Worm (Caenorhabditis elegans): ENCODE results near the gene F11G11.13.

Gene F11G11.13

DNA sequence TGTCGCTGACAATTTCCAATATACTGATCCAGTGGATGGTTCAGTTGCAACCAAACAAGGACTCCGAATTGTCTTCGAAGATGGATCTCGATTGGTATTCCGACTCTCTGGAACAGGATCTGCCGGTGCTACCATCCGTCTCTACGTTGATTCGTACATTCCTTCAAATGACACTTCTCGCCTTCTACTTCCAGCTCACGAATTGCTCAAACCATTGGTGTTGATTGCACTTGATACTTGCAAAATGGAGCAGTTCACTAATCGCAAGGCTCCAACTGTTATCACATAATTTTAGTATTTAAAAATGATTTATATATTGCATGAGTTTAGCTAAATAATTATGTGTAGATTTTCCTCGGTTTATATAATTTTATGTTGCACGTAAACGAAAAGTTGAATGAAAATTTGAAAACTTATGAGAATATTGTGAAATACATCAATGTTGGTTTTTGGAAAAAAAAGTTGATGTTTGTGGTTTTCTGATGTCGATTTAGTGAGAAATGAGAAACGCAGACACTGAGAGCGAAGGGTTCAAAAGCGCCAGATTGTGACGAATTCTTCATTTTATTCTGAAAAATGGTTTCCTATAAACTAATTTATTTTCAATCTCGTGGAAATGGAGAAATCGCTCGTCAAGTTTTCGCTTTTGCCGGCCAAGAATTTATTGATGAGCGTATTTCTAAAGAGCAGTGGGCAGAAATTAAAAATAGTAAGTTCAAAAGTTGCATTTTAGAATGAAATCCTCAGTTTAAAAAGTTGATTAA lies 15.2 kb upstream of the F11G11.13 start, which contains the start of gene gst-9:
TSS of gene gst-9 (plus strand) at position 574 of the 764 bp plus-strand sequence.
- TF ChIP-seq unc-62 (GFP tag; optimal IDR thresholded peaks at IDR 0.05), result no peak

- no peak for TF ChIP-seq unc-62 (GFP tag; optimal IDR thresholded peaks at IDR 0.05)
These were observed 12.8 kb upstream of the F11G11.13 start, which contains the start of gene pgm-1 for ce11 chrII:4888527-4889487. Gene pgm-1 (plus strand): TSS chrII:4889437.

DNA sequence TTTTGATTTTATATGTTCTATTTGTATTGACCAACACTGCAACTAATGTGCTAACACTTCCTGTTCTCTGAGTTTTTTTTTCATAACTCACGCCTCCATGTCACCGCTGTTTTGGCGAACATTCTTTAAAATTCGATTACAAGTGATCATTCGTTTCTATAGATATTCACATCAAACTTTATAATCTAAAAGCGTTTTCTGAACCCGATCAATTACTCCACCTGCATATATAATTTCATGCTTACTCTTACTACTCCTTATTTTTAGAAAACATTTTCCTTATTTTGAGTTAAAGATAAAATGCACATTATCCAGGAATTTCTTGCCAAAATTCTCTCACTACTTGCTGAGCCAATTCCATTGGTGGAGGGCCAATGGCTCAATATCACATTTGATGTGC lies 10.0 kb upstream of the F11G11.13 start, which contains the start of gene R05F9.7:
TSS of gene R05F9.7 (plus strand) at position 301 of the 400 bp plus-strand sequence.
- no peak for TF ChIP-seq unc-62 (GFP tag; optimal IDR thresholded peaks at IDR 0.05)

DNA sequence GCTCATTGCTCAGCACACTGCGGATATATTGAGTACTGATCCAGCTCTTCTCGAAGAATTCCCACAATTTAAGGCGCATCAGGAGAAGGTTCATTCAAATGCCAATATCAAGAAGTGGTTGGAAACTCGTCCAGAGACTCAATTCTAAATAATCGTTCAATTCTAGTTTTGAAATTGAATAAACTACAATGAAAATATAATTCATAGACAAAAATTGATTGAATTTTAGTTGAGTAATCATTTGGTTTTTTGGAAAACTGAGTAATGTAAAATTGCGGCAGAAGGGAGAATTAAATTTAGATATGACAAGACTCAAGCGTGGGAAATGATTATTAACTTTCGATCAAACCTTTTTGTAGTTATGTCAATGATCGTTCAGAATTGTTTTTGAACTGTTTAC lies 8.4 kb upstream of the F11G11.13 start:
- no peak for TF ChIP-seq unc-62 (GFP tag; optimal IDR thresholded peaks at IDR 0.05)

- no peak for TF ChIP-seq unc-62 (GFP tag; optimal IDR thresholded peaks at IDR 0.05)
These were observed 7.4 kb upstream of the F11G11.13 start, which contains the start of gene gst-8 for ce11 chrII:4883412-4883811. Gene gst-8 (plus strand): TSS chrII:4883712.

ce11 chrII:4882498-4882897 lies 6.5 kb upstream of the F11G11.13 start:
- no peak for TF ChIP-seq unc-62 (GFP tag; optimal IDR thresholded peaks at IDR 0.05)

DNA sequence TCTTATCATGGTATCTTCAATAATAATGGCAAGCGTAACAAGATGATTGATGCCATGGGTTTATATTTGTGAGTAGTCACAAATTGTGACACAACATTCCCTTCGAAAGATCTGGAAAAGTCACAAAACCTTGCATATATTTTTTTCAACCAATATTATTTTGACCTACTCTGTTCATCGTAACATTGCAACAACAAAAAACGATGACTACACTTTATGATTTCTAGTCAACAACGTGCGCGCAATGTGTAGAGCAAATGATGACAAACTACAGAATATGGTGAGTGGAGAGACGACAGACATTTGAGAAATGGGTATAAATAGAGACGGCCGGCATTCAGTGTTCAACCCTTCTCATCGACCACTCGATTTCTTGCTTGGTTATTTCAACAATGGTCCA lies 5.7 kb upstream of the F11G11.13 start, which contains the start of gene gst-7:
TSS of gene gst-7 (plus strand) at position 336 of the 400 bp plus-strand sequence.
- no peak for TF ChIP-seq unc-62 (GFP tag; optimal IDR thresholded peaks at IDR 0.05)

- TF ChIP-seq unc-62 (GFP tag; optimal IDR thresholded peaks at IDR 0.05), result no peak
These were observed 3.6 kb upstream of the F11G11.13 start, which contains the start of gene gst-6 for ce11 chrII:4879629-4880028. Gene gst-6 (plus strand): TSS chrII:4879891.

DNA sequence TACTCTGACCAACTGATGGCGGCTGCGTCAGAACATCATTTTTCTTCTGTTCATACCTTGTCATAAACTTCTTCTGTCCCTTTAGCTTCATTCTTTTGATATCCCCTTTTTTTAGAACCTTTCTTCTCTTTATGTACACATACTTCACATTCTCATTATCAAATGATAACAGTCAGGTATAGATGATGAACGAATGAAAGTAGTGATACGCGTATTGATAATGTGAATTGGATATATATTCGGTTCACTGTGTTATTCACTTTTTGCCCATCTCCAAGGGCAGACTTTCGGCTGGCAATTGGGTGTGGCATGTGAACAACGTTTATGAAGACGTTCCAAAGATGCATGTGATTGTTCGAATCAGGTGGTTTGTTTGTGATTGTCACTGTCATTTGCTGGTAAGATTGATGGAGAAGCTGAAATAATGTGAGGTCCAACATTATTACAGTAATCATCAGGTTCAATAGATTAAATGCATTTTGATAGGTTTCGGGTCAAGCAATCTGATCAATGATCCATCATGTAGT lies 1.6 kb downstream of the F11G11.13 start, which contains the start of gene F11G11.15:
TSS of gene F11G11.15 (plus strand) at position 511 of the 527 bp plus-strand sequence.
- TF ChIP-seq unc-62 (GFP tag; optimal IDR thresholded peaks at IDR 0.05), result no peak

ce11 chrII:4873029-4873428 lies 3.0 kb downstream of the F11G11.13 start, which contains the start of gene col-73:
Gene col-73 (minus strand): TSS chrII:4873129.
- TF ChIP-seq unc-62 (GFP tag; optimal IDR thresholded peaks at IDR 0.05), result no peak

DNA sequence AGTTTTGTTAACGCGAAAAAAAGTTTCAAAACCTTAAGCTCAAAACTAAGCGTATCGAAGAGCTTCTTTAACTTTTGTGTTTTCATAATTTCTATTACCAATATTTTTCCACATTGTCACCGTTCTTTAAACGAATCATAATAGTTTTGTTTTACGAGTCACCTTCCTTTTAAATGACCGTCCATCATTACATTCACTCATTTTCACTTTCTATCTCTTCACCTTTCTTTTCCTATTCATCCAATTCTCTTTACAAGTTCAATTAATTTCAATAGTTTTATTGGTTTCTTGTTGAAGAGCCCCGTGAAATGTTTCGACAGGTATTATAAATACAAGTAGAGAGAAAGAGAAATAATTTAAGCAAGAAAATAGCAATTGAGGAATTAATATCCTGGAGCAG lies 4.1 kb downstream of the F11G11.13 start:
- TF ChIP-seq unc-62 (GFP tag; optimal IDR thresholded peaks at IDR 0.05), result no peak

DNA sequence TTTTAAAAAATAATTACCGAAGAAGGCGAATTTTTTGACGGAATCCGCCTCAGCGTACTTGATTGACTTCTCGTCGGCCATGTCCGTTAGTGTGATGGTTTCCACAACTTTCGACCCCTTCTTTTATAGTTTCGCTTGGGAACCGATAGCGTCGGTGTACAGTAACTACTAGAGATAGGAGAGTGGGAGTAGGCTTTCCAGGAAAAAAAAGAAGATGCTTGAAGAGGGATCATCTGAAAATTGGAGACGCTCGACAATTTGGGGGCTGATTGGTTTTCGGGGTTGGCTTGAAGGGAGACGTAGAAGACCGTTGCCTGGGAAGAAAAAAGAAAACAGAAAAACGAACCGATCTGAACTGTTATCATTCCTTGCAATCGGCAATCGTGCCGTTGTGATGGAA lies 5.3 kb downstream of the F11G11.13 start, which contains the start of gene col-20:
TSS of gene col-20 (minus strand) at position 101 of the 400 bp plus-strand sequence.
- no peak for TF ChIP-seq unc-62 (GFP tag; optimal IDR thresholded peaks at IDR 0.05)

DNA sequence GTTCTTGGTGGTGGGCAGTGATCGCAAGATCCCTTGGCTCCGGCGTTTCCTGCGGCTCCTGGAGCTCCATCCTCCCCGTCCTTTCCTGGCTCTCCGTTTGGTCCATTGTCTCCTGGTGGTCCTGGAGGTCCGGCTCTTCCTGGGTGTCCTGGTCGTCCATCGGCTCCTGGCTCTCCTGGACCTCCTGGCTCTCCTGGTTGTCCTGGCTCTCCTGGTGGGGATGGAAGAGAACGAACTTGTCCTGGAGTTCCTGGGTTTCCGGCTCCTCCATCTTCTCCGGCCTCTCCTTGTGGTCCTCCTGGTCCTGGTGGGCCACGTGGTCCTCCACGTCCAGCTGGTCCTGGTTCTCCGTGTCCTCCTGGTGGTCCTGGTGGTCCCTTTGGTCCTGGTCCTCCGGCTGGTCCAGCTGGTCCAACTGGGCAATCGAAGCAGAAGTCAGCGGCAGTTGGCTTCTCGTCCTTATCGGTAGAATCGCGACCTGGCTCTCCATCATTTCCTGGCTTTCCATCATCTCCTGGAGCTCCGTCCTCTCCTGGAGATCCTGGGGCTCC lies 6.1 kb downstream of the F11G11.13 start:
- TF ChIP-seq unc-62 (GFP tag; optimal IDR thresholded peaks at IDR 0.05), result no peak

ce11 chrII:4867476-4867875 lies 8.5 kb downstream of the F11G11.13 start, which contains the start of gene col-17:
Gene col-17 (minus strand): TSS chrII:4867576.
- no peak for TF ChIP-seq unc-62 (GFP tag; optimal IDR thresholded peaks at IDR 0.05)

DNA sequence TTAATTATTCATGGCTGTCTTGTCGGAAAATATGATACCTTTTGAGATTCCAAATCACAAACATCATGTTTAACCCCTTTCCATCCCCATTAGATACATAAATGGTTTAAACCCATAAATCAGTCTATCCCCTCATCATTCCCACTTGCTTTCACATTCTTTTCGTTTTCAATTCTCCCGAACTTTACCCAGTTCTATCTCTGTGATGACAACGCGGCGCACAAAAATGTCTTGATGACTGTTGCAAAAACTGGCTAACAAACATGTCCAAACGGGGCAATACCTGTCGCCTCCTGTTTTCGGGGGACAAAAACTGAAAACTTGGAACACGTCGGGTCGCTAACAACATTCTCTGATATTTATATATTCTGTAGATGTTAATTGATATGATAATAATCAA lies 9.9 kb downstream of the F11G11.13 start:
- no peak for TF ChIP-seq unc-62 (GFP tag; optimal IDR thresholded peaks at IDR 0.05)

All from whole organism, dauer.